Worm (Caenorhabditis elegans) whole organism, early embryonic: ENCODE results near the gene aagr-2.

Source experiments
- B0310.2 ChIP-seq: sonication (generic microtip); optimal IDR thresholded peaks from 2 replicates; lab custom pipeline; 2016; ENCODE audit warnings: mild to moderate bottlenecking, missing genetic modification characterization, missing compliant biosample characterization
- F13C5.2 ChIP-seq: sonication (generic microtip); optimal IDR thresholded peaks from 2 replicates; lab custom pipeline; 2017; ENCODE audit warnings: mild to moderate bottlenecking, missing genetic modification characterization, inconsistent platforms, missing compliant biosample characterization
- ama-1 ChIP-seq: fragments of 150-350 bp; optimal IDR thresholded peaks from 2 replicates; lab custom pipeline; 2014
- ceh-13 ChIP-seq: fragments of 200-800 bp; sonication (Bioruptor generic); optimal IDR thresholded peaks from 2 replicates; lab custom pipeline; 2018; ENCODE audit warnings: mild to moderate bottlenecking, missing genetic modification characterization, missing compliant biosample characterization
- ceh-36 ChIP-seq: sonication (generic microtip); optimal IDR thresholded peaks from 2 replicates; lab custom pipeline; 2016; ENCODE audit warnings: missing genetic modification characterization, inconsistent platforms, missing compliant biosample characterization
- flt-1 ChIP-seq: fragments of 200-800 bp; sonication (Bioruptor generic); IDR thresholded peaks from 2 replicates; pipeline ENCODE4 v1.3.6; 2022; ENCODE audit warnings: missing genetic modification characterization, missing compliant biosample characterization
- hmbx-1 ChIP-seq: sonication (generic microtip); optimal IDR thresholded peaks from 2 replicates; lab custom pipeline; 2016; ENCODE audit warnings: mild to moderate bottlenecking, missing genetic modification characterization, missing compliant biosample characterization
- hmg-4 ChIP-seq: fragments of 200-800 bp; sonication (Bioruptor generic); optimal IDR thresholded peaks from 2 replicates; lab custom pipeline; 2018; ENCODE audit warnings: mild to moderate bottlenecking, missing genetic modification characterization, missing compliant biosample characterization
- hnd-1 ChIP-seq: sonication (generic microtip); optimal IDR thresholded peaks from 2 replicates; lab custom pipeline; 2016; ENCODE audit warnings: missing genetic modification characterization, missing compliant biosample characterization
- pes-1 ChIP-seq: fragments of 200-800 bp; sonication (Bioruptor generic); IDR thresholded peaks from 2 replicates; pipeline ENCODE4 v1.3.6; 2022; ENCODE audit warnings: missing genetic modification reagents, missing genetic modification characterization, missing compliant biosample characterization
- scrt-1 ChIP-seq: fragments of 200-800 bp; sonication (Bioruptor generic); IDR thresholded peaks from 2 replicates; pipeline ENCODE4 v1.3.6; 2022; ENCODE audit warnings: missing genetic modification characterization, missing compliant biosample characterization
- sea-1 ChIP-seq: fragments of 200-800 bp; sonication (Bioruptor generic); conservative IDR thresholded peaks from 2 replicates; pipeline ENCODE4 v1.3.6; 2022; ENCODE audit warnings: missing genetic modification characterization, missing compliant biosample characterization
- tbx-11 ChIP-seq: fragments of 200-800 bp; sonication (Bioruptor generic); IDR thresholded peaks from 2 replicates; pipeline ENCODE4 v1.3.6; 2022; ENCODE audit warnings: missing genetic modification characterization, missing compliant biosample characterization
- tra-4 ChIP-seq: sonication (generic microtip); optimal IDR thresholded peaks from 2 replicates; lab custom pipeline; 2017; ENCODE audit warnings: missing genetic modification characterization, missing compliant biosample characterization

DNA sequence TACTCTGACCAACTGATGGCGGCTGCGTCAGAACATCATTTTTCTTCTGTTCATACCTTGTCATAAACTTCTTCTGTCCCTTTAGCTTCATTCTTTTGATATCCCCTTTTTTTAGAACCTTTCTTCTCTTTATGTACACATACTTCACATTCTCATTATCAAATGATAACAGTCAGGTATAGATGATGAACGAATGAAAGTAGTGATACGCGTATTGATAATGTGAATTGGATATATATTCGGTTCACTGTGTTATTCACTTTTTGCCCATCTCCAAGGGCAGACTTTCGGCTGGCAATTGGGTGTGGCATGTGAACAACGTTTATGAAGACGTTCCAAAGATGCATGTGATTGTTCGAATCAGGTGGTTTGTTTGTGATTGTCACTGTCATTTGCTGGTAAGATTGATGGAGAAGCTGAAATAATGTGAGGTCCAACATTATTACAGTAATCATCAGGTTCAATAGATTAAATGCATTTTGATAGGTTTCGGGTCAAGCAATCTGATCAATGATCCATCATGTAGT, 50.6 kb downstream of the aagr-2 start, which contains the start of gene F11G11.15:
- TF ChIP-seq ama-1 (no peak), hmg-4 (no peak), hmbx-1 (no peak), tbx-11 (no peak), ceh-36 (tag; lab: Kevin White, UChicago) (no peak), flt-1 (no peak), pes-1 (GFP tag; lab: Robert Waterston, UW) (no peak), scrt-1 (GFP tag; lab: Robert Waterston, UW) (no peak), F13C5.2 (tag; lab: Kevin White, UChicago) (no peak), B0310.2 (tag; lab: Kevin White, UChicago) (no peak), tra-4 (tag; lab: Kevin White, UChicago) (no peak), ceh-13 (GFP tag; lab: Kevin White, UChicago) (no peak), hnd-1 (tag; lab: Kevin White, UChicago) (no peak), sea-1 (GFP tag; lab: Robert Waterston, UW) (no peak)
